Fruit fly (Drosophila melanogaster) whole organism, embryonic: ENCODE results near the gene Gcna.

ENCODE experiments used
- Atf-2 ChIP-seq: fragments of 200-800 bp; sonication (Bioruptor generic); optimal IDR thresholded peaks from 2 replicates; lab custom pipeline; 2016; ENCODE audit warnings: missing biosample characterization, missing genetic modification characterization
- Awh ChIP-seq: fragments of 200-800 bp; sonication (Bioruptor generic); IDR thresholded peaks from 2 replicates; pipeline ENCODE4, ENCODE4 v1.3.6; 2022; ENCODE audit warnings: missing biosample characterization, missing genetic modification characterization
- CG11560 ChIP-seq: fragments of 200-800 bp; sonication (Bioruptor generic); IDR thresholded peaks from 3 replicates; pipeline ENCODE4 v1.3.6; 2022; ENCODE audit warnings: missing biosample characterization, missing genetic modification characterization
- CG11696 ChIP-seq: fragments of 200-800 bp; sonication (Bioruptor generic); IDR thresholded peaks from 2 replicates; pipeline ENCODE4 v1.3.6; 2022; ENCODE audit warnings: missing biosample characterization, missing genetic modification characterization
- CG14050 ChIP-seq: fragments of 200-800 bp; sonication (Bioruptor generic); IDR thresholded peaks from 3 replicates; pipeline ENCODE4 v1.3.6; 2022; ENCODE audit warnings: missing biosample characterization, missing genetic modification characterization
- CG16813 ChIP-seq: fragments of 200-800 bp; sonication (Bioruptor generic); IDR thresholded peaks from 3 replicates; pipeline ENCODE4 v1.3.6; 2022; ENCODE audit warnings: missing biosample characterization, missing genetic modification characterization; ENCODE audit not compliant: partially characterized antibody
- CG17612 ChIP-seq: fragments of 200-800 bp; sonication (Bioruptor generic); IDR thresholded peaks from 2 replicates; pipeline ENCODE4 v1.3.6; 2022; ENCODE audit warnings: missing biosample characterization, missing genetic modification characterization
- CG18262 ChIP-seq: fragments of 200-800 bp; optimal IDR thresholded peaks from 3 replicates; lab custom pipeline; 2019; ENCODE audit warnings: missing biosample characterization, mild to moderate bottlenecking, missing genetic modification characterization, moderate library complexity
- CG2116 ChIP-seq: fragments of 200-800 bp; sonication (Bioruptor generic); optimal IDR thresholded peaks from 3 replicates; lab custom pipeline; 2018; ENCODE audit warnings: missing biosample characterization, mild to moderate bottlenecking, missing genetic modification characterization
- CG31365 ChIP-seq: fragments of 200-800 bp; sonication (Bioruptor generic); optimal IDR thresholded peaks from 2 replicates; lab custom pipeline; 2018; ENCODE audit warnings: missing biosample characterization, mild to moderate bottlenecking, missing genetic modification characterization
- CG3995 ChIP-seq: fragments of 200-800 bp; sonication (Bioruptor generic); optimal IDR thresholded peaks from 3 replicates; lab custom pipeline; 2016; ENCODE audit warnings: missing biosample characterization, missing genetic modification characterization
- CG6254 ChIP-seq: fragments of 200-800 bp; sonication (Bioruptor generic); optimal IDR thresholded peaks from 3 replicates; lab custom pipeline; 2017; ENCODE audit warnings: mild to moderate bottlenecking, missing biosample characterization, missing genetic modification reagents, missing genetic modification characterization
- CG6683 ChIP-seq: fragments of 200-800 bp; sonication (Bioruptor generic); optimal IDR thresholded peaks from 2 replicates; lab custom pipeline; 2017; ENCODE audit warnings: missing biosample characterization, mild to moderate bottlenecking, missing genetic modification characterization, missing genetic modification reagents
- CG7357 ChIP-seq: fragments of 200-800 bp; sonication (Bioruptor generic); IDR thresholded peaks from 3 replicates; pipeline ENCODE4 v1.3.6; 2022; ENCODE audit warnings: missing biosample characterization, missing genetic modification characterization
- CG7556 ChIP-seq: fragments of 200-800 bp; sonication (Bioruptor generic); optimal IDR thresholded peaks from 2 replicates; lab custom pipeline; 2017; ENCODE audit warnings: missing biosample characterization, mild to moderate bottlenecking, missing genetic modification characterization
- CG7839 ChIP-seq: fragments of 200-800 bp; sonication (Bioruptor generic); optimal IDR thresholded peaks from 3 replicates; lab custom pipeline; 2018; ENCODE audit warnings: missing biosample characterization, mild to moderate bottlenecking, missing genetic modification characterization, moderate library complexity
- CG8924 ChIP-seq: fragments of 200-800 bp; optimal IDR thresholded peaks from 3 replicates; lab custom pipeline; 2019; ENCODE audit warnings: missing biosample characterization, mild to moderate bottlenecking, missing genetic modification characterization, moderate library complexity
- Dad ChIP-seq: fragments of 200-800 bp; sonication (Bioruptor generic); optimal IDR thresholded peaks from 3 replicates; lab custom pipeline; 2016; ENCODE audit warnings: missing biosample characterization, missing genetic modification characterization
- Fer2 ChIP-seq: fragments of 200-800 bp; sonication (Bioruptor generic); optimal IDR thresholded peaks from 2 replicates; lab custom pipeline; 2018; ENCODE audit warnings: missing biosample characterization, mild to moderate bottlenecking, missing genetic modification characterization, moderate library complexity
- Hey ChIP-seq: fragments of 200-800 bp; sonication (Bioruptor generic); optimal IDR thresholded peaks from 3 replicates; lab custom pipeline; 2018; ENCODE audit warnings: missing biosample characterization, mild to moderate bottlenecking, missing genetic modification characterization
- Oli ChIP-seq: fragments of 200-800 bp; sonication (Bioruptor generic); optimal IDR thresholded peaks from 2 replicates; lab custom pipeline; 2018; ENCODE audit warnings: missing biosample characterization, mild to moderate bottlenecking, missing genetic modification characterization, moderate library complexity
- Poxn ChIP-seq: fragments of 200-800 bp; sonication (Bioruptor generic); IDR thresholded peaks from 2 replicates; pipeline ENCODE4 v1.3.6; 2022; ENCODE audit warnings: missing biosample characterization, missing genetic modification characterization
- Rfx ChIP-seq: fragments of 200-800 bp; sonication (Bioruptor generic); IDR thresholded peaks from 2 replicates; pipeline ENCODE4 v1.3.6; 2022; ENCODE audit warnings: missing biosample characterization, missing genetic modification characterization
- Rx ChIP-seq: fragments of 200-800 bp; sonication (Bioruptor generic); IDR thresholded peaks from 2 replicates; pipeline ENCODE4 v1.3.6; 2022; ENCODE audit warnings: missing biosample characterization, missing genetic modification characterization
- Sox102F ChIP-seq: fragments of 200-800 bp; sonication (Bioruptor generic); optimal IDR thresholded peaks from 2 replicates; lab custom pipeline; 2018; ENCODE audit warnings: missing biosample characterization, mild to moderate bottlenecking, missing genetic modification characterization, moderate library complexity
- TFAM ChIP-seq: fragments of 200-800 bp; sonication (Bioruptor generic); optimal IDR thresholded peaks from 2 replicates; lab custom pipeline; 2017; ENCODE audit warnings: missing biosample characterization, missing genetic modification characterization, inconsistent platforms
- Vsx1 ChIP-seq: fragments of 200-800 bp; sonication (Bioruptor generic); optimal IDR thresholded peaks from 2 replicates; lab custom pipeline; 2017; ENCODE audit warnings: missing biosample characterization, mild to moderate bottlenecking, missing genetic modification characterization, missing genetic modification reagents
- aop ChIP-seq: fragments of 200-800 bp; sonication (Bioruptor generic); IDR thresholded peaks from 2 replicates; pipeline ENCODE4 v1.3.6; 2022; ENCODE audit warnings: missing biosample characterization, missing genetic modification characterization
- cg ChIP-seq: fragments of 200-800 bp; sonication (Bioruptor generic); optimal IDR thresholded peaks from 3 replicates; lab custom pipeline; 2019; ENCODE audit warnings: missing biosample characterization, mild to moderate bottlenecking, missing genetic modification characterization, moderate library complexity
- crol ChIP-seq: fragments of 200-800 bp; sonication (Bioruptor generic); IDR thresholded peaks from 2 replicates; pipeline ENCODE4 v1.3.6; 2022; ENCODE audit warnings: missing biosample characterization, missing genetic modification characterization
- emc ChIP-seq: fragments of 200-800 bp; sonication (Bioruptor generic); optimal IDR thresholded peaks from 2 replicates; lab custom pipeline; 2016; ENCODE audit warnings: missing biosample characterization, missing genetic modification characterization
- jing ChIP-seq: fragments of 200-800 bp; sonication (Bioruptor generic); optimal IDR thresholded peaks from 2 replicates; lab custom pipeline; 2018; ENCODE audit warnings: missing biosample characterization, mild to moderate bottlenecking, missing genetic modification characterization
- jumu ChIP-seq: fragments of 200-800 bp; sonication (Bioruptor generic); optimal IDR thresholded peaks from 3 replicates; lab custom pipeline; 2016; ENCODE audit warnings: missing biosample characterization, missing genetic modification characterization
- lab ChIP-seq: fragments of 200-800 bp; sonication (Bioruptor generic); optimal IDR thresholded peaks from 3 replicates; lab custom pipeline; 2017; ENCODE audit warnings: missing biosample characterization, missing genetic modification characterization, mild to moderate bottlenecking, moderate library complexity, missing genetic modification reagents
- lmd ChIP-seq: fragments of 200-800 bp; sonication (Bioruptor generic); IDR thresholded peaks from 2 replicates; pipeline ENCODE4 v1.3.6; 2022; ENCODE audit warnings: missing biosample characterization, missing genetic modification characterization
- luna ChIP-seq: fragments of 200-800 bp; sonication (Bioruptor generic); optimal IDR thresholded peaks from 2 replicates; lab custom pipeline; 2016; ENCODE audit warnings: missing biosample characterization, missing genetic modification characterization
- maf-S ChIP-seq: fragments of 200-800 bp; sonication (Bioruptor generic); optimal IDR thresholded peaks from 2 replicates; lab custom pipeline; 2016; ENCODE audit warnings: missing biosample characterization, missing genetic modification characterization
- odd ChIP-seq: fragments of 200-800 bp; sonication (Bioruptor generic); optimal IDR thresholded peaks from 2 replicates; lab custom pipeline; 2017; ENCODE audit warnings: missing biosample characterization, mild to moderate bottlenecking, missing genetic modification characterization
- pzg ChIP-seq: fragments of 200-800 bp; sonication (Bioruptor generic); optimal IDR thresholded peaks from 3 replicates; lab custom pipeline; 2018; ENCODE audit warnings: missing biosample characterization, mild to moderate bottlenecking, missing genetic modification characterization, moderate library complexity
- sc ChIP-seq, 3 experiments: fragments of >200 bp in 2 of 3; fragments of 200-800 bp in 1 of 3; sonication (Bioruptor generic) in 1 of 3; optimal IDR thresholded peaks; 2 replicates in 2 of 3; 3 replicates in 1 of 3; lab custom pipeline; 2017; ENCODE audit warnings: mild to moderate bottlenecking in 1 of 3, missing biosample characterization in 1 of 3, missing genetic modification characterization in 1 of 3, missing genetic modification reagents in 1 of 3
- seq ChIP-seq: fragments of 200-800 bp; sonication (Bioruptor generic); IDR thresholded peaks from 2 replicates; pipeline ENCODE4 v1.3.6; 2022; ENCODE audit warnings: missing biosample characterization, missing genetic modification characterization
- shn ChIP-seq: fragments of 200-800 bp; sonication (Bioruptor generic); optimal IDR thresholded peaks from 3 replicates; lab custom pipeline; 2016; ENCODE audit warnings: missing biosample characterization, missing genetic modification characterization
- sr ChIP-seq: fragments of 200-800 bp; sonication (Bioruptor generic); IDR thresholded peaks from 3 replicates; pipeline ENCODE4 v1.3.6; 2022; ENCODE audit warnings: missing biosample characterization, missing genetic modification characterization
- tll ChIP-seq, 2 experiments: fragments of 200-800 bp in 1 of 2; fragments of >200 bp in 1 of 2; sonication (Bioruptor generic) in 1 of 2; optimal IDR thresholded peaks; 2 replicates each; lab custom pipeline; 2017 to 2019; ENCODE audit warnings: missing biosample characterization in 2 of 2, missing genetic modification characterization in 2 of 2, mild to moderate bottlenecking in 1 of 2, moderate library complexity in 1 of 2
- tna ChIP-seq: fragments of 200-800 bp; sonication (Bioruptor generic); IDR thresholded peaks from 2 replicates; pipeline ENCODE4 v1.3.6; 2022; ENCODE audit warnings: missing biosample characterization, missing genetic modification characterization; ENCODE audit not compliant: partially characterized antibody
- trem ChIP-seq: fragments of 200-800 bp; optimal IDR thresholded peaks from 3 replicates; lab custom pipeline; 2019; ENCODE audit warnings: missing biosample characterization, mild to moderate bottlenecking, missing genetic modification characterization, moderate library complexity
- vvl ChIP-seq: fragments of 200-800 bp; sonication (Bioruptor generic); IDR thresholded peaks from 2 replicates; pipeline ENCODE4 v1.3.6; 2022; ENCODE audit warnings: missing biosample characterization, missing genetic modification characterization
- wor ChIP-seq: fragments of 200-800 bp; sonication (Bioruptor generic); IDR thresholded peaks from 2 replicates; pipeline ENCODE4 v1.3.6; 2022; ENCODE audit warnings: missing biosample characterization, missing genetic modification characterization

The Gcna gene

DNA sequence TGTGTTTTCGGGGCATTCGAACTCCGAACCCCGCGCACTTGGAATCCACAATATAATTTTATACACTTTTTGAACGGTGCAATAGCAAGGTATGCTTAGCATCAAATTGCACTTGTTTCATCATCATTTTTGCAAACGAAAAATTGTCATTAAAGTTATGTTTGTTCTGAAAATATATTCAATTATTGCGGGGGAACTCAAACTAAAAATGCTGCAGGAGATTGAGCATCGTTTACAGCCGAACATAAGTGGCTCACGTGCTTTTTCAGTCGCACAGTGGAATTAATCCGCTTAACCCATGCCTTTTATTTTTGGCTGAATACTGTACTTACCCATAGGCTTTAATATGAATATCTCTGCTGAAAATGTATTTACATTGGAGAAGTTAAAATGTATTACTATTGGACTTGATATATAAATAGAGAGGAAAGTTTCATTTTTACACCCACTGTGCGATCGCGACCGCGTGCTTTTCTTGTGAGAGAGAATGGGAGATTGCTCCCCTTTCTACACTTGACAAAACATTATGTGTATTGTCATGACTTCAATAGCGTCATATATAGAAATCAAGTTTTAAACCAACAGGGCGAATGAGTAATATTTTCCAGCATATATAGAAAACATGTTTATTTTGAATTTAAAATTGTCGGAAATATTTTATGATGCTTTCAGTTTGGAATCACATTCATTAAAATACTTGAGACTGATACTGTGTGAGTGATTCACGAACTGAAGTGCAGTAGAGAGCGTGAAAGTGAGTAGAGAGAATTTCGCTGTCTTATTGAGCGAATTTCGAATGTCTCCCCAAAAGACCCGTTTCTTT lies 35.0 kb downstream of the Gcna start (continued):
- peak; percentile 93 for TF ChIP-seq jumu (GFP tag; lab: Kevin White, UChicago)
- peak; percentile 93 for TF ChIP-seq sr (GFP tag; lab: Robert Waterston, UW)
- peak; percentile 88 for TF ChIP-seq Fer2 (tag; lab: Kevin White, UChicago)
- peak; percentile 97 for TF ChIP-seq CG8924 (tag; lab: Kevin White, UChicago)
- TF ChIP-seq pzg = peak; percentile 18
- TF ChIP-seq CG31365 (tag; lab: Kevin White, UChicago) = peak; percentile 84
- peak; percentile 80 for TF ChIP-seq Dad (GFP tag; lab: Kevin White, UChicago)
- peak; percentile 98 for TF ChIP-seq lab
- TF ChIP-seq CG7357 (GFP tag; lab: Robert Waterston, UW) = peak; percentile 89
- peak; percentile 93 for TF ChIP-seq CG11696 (GFP tag; lab: Robert Waterston, UW)
- TF ChIP-seq CG3995 (GFP tag; lab: Kevin White, UChicago) = peak; percentile 70
- peak; percentile 69 for TF ChIP-seq Hey
- TF ChIP-seq odd = peak; percentile 92
- TF ChIP-seq Poxn (GFP tag; lab: Robert Waterston, UW) = peak; percentile 88
- peak; percentile 99 for TF ChIP-seq Rfx (GFP tag; lab: Robert Waterston, UW)
- TF ChIP-seq Oli = peak; percentile 97
- peak; percentile 94 for TF ChIP-seq CG18262
- peak; percentile 97 for TF ChIP-seq Sox102F (GFP tag; lab: Kevin White, UChicago)
- TF ChIP-seq trem (tag; lab: Kevin White, UChicago) = peak; percentile 89
- peak; percentile 86 for TF ChIP-seq CG11560 (tag; lab: Robert Waterston, UW)
- peak; percentile 61 for TF ChIP-seq luna (GFP tag; lab: Kevin White, UChicago)
- peak; percentile 97 for TF ChIP-seq lmd (GFP tag; lab: Robert Waterston, UW)
- TF ChIP-seq CG7556 (GFP tag; lab: Kevin White, UChicago) = peak; percentile 96
- TF ChIP-seq CG6254 (GFP tag; lab: Kevin White, UChicago) = peak; percentile 89
- TF ChIP-seq sc (optimal IDR thresholded peaks at IDR 0.05; lab: Kevin White, UChicago) = no peak
- TF ChIP-seq sc (GFP tag; optimal IDR thresholded peaks at IDR 0.05; lab: Kevin White, UChicago) = peak; percentile 89
- peak; percentile 99 for TF ChIP-seq vvl
- peak; percentile 92 for TF ChIP-seq wor (GFP tag; lab: Robert Waterston, UW)
- TF ChIP-seq emc (GFP tag; lab: Kevin White, UChicago) = peak; percentile 77
- TF ChIP-seq Rx = peak; percentile 97
- TF ChIP-seq CG6683 (GFP tag; lab: Kevin White, UChicago) = peak; percentile 87
- peak; percentile 59; the same call in 1 of the 2 replicates for TF ChIP-seq crol
- peak; percentile 75 for TF ChIP-seq CG2116 (GFP tag; lab: Kevin White, UChicago)
- TF ChIP-seq Vsx1 (GFP tag; lab: Kevin White, UChicago) = peak; percentile 90
- TF ChIP-seq cg (GFP tag; lab: Kevin White, UChicago) = no peak
- TF ChIP-seq jing (GFP tag; lab: Kevin White, UChicago) = peak; percentile 91
- TF ChIP-seq Atf-2 = peak; percentile 93
- TF ChIP-seq maf-S (GFP tag; lab: Kevin White, UChicago) = peak; percentile 91
- peak; percentile 79 for TF ChIP-seq TFAM (GFP tag; lab: Kevin White, UChicago)
- TF ChIP-seq tll (GFP tag; optimal IDR thresholded peaks at IDR 0.05; lab: Kevin White, UChicago) = no peak
- TF ChIP-seq CG17612 = peak; percentile 91
- peak; percentile 96 for TF ChIP-seq CG14050 (GFP tag; lab: Robert Waterston, UW)
- peak; percentile 94 for TF ChIP-seq seq (GFP tag; lab: Robert Waterston, UW)
- no peak for TF ChIP-seq tna (GFP tag; lab: Robert Waterston, UW)
- TF ChIP-seq CG16813 (GFP tag; lab: Robert Waterston, UW) = no peak
- TF ChIP-seq CG7839 (tag; lab: Kevin White, UChicago) = peak; percentile 97
- TF ChIP-seq shn = peak; percentile 92
- peak; percentile 91 for TF ChIP-seq aop (GFP tag; lab: Robert Waterston, UW)
- peak; percentile 98 for TF ChIP-seq Awh
